Worm (Caenorhabditis elegans) whole organism, L4/young adult: ENCODE data around the gene C33F10.8.

Source experiments
- W03F9.2 ChIP-seq: fragments of 150-350 bp; optimal IDR thresholded peaks from 2 replicates; lab custom pipeline; 2014; ENCODE audit warnings: missing biosample characterization, missing genetic modification characterization
- him-1 ChIP-seq: sonication (generic microtip); optimal IDR thresholded peaks from 2 replicates; lab custom pipeline; 2016; ENCODE audit warnings: missing genotype, missing genetic modification reagents, missing genetic modification characterization, missing compliant biosample characterization

- TF ChIP-seq him-1 (tag; lab: Kevin White, UChicago), result no peak
- TF ChIP-seq W03F9.2 (tag; lab: Kevin White, UChicago), result peak; percentile 5
Observed at ce11 chrII:4856113-4856512, 31.1 kb upstream of the C33F10.8 start.
